Fruit fly (Drosophila melanogaster): Measurements from ENCODE around the gene Dph4.
A peak's percentile ranks its signal among the peaks of the same experiment; 100 is the strongest.

The Dph4 gene

DNA sequence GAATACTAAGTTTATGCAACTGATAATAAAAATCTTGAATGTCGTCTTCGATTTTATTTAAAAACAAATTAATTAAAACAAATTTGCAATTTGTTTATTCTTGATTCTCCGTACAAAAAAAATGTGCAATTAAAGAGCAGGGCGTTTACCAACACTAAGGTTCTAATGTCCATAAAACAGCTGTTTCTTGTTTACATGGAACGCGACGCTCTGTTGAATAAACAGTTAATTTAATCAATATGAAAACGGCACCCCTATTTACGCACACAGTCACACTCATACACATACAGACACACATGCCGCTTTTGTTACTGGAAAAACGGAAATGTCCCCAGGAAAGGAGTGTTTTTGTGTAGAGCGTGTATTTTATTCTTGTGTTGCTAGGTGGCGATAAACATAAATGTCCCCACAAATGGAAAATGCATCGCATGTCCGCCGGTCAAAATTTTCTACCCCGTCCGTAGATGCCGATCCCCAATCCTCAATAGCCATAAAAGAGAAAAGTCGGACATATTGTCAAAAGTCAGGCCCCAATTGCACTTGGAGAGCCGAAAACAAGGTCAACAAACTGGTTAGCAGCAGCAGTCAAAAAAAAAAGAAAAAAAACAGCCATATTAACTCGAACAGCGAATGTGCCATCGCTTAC, 817 bp downstream of the Dph4 start (continued):
- TF ChIP-seq Mio (GFP tag; optimal IDR thresholded peaks at IDR 0.05) (peak; percentile 12), Abd-B (GFP tag; optimal IDR thresholded peaks at IDR 0.05) (no peak), N (GFP tag; optimal IDR thresholded peaks at IDR 0.05) (no peak), lola (GFP tag; optimal IDR thresholded peaks at IDR 0.05) (no peak), dmrt93B (GFP tag; optimal IDR thresholded peaks at IDR 0.05) (peak; percentile 36), fru (GFP tag; optimal IDR thresholded peaks at IDR 0.05) (peak; percentile 72), foxo (GFP tag; optimal IDR thresholded peaks at IDR 0.05) (peak; percentile 21 to 68), jim (GFP tag; optimal IDR thresholded peaks at IDR 0.05) (peak; percentile 75)

DNA sequence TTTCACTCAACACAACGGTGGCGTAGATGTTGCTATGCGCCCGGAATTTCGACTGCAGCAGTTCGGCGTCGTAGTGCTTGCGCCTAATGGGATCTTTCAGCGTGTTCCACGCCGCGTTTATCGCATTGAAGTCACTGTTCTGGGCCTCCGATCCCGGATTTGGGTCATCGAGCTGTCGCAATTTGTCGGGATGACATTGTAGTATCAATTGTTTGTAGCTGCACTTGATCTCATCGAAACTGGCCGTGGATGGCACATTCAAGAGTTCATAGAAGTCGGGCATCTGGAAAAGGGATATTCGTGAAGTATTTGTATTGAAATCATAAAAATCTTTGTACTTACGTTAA, 1.5 kb downstream of the Dph4 start:
- TF ChIP-seq usp (GFP tag; optimal IDR thresholded peaks at IDR 0.05): no peak
- TF ChIP-seq foxo (GFP tag; optimal IDR thresholded peaks at IDR 0.05): no peak
- TF ChIP-seq CG32264 (GFP tag; optimal IDR thresholded peaks at IDR 0.05): no peak
- TF ChIP-seq h (GFP tag; optimal IDR thresholded peaks at IDR 0.05): no peak
- no peak for TF ChIP-seq Hr78 (GFP tag; optimal IDR thresholded peaks at IDR 0.05)
- no peak for TF ChIP-seq Jra (GFP tag; optimal IDR thresholded peaks at IDR 0.05)
- no peak for TF ChIP-seq psq (GFP tag; optimal IDR thresholded peaks at IDR 0.05)
- no peak for TF ChIP-seq ey (GFP tag; optimal IDR thresholded peaks at IDR 0.05)
- TF ChIP-seq N (GFP tag; optimal IDR thresholded peaks at IDR 0.05): no peak
- TF ChIP-seq Sp1 (GFP tag; optimal IDR thresholded peaks at IDR 0.05): no peak
- TF ChIP-seq sv (GFP tag; optimal IDR thresholded peaks at IDR 0.05): no peak
- no peak for TF ChIP-seq Hnf4 (GFP tag; optimal IDR thresholded peaks at IDR 0.05)
- TF ChIP-seq Rel (GFP tag; optimal IDR thresholded peaks at IDR 0.05): no peak
- TF ChIP-seq Rel (tag; optimal IDR thresholded peaks at IDR 0.05): no peak
- TF ChIP-seq OdsH (GFP tag; optimal IDR thresholded peaks at IDR 0.05): no peak
- TF ChIP-seq Hr83 (GFP tag; optimal IDR thresholded peaks at IDR 0.05; ENCODE audit: poor library complexity, severe bottlenecking): no peak
- no peak for TF ChIP-seq pan (optimal IDR thresholded peaks at IDR 0.05)
- TF ChIP-seq fru (GFP tag; optimal IDR thresholded peaks at IDR 0.05): no peak

DNA sequence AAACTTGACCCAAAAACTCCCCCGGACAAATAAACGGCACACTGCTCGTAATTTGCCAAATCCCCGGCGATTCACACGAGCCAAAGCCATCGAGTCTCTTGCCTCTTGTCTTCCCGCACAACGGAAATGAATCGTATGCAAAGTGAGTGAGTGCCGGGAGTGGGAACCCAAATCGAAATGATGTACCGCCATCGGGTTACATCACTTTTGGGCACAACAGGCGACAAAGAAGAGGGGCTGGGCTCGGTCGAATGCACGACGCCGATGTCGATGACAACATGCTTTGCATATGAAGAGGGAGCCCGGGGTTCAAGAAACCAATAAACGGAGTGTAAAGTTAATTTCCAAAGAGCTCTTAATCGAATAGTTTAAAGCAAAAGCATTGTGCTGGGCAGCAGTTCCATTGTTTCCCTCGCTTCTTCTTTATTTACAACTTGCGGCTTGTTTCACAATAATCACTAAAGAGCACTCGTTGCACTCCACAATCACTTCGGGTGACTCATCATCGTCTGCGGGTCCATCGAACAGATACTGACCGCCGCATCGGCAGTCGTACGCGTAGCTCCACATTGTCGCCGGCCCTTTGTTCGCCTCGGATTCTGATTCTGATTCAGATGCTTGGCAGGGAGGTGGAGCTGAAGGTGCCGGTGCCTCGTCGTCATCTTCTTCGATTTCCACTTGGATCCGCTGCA, 2.1 kb downstream of the Dph4 start:
- TF ChIP-seq Rel (GFP tag; optimal IDR thresholded peaks at IDR 0.05) (no peak), Rel (tag; optimal IDR thresholded peaks at IDR 0.05) (peak; percentile 15), rgr (GFP tag; optimal IDR thresholded peaks at IDR 0.05) (no peak)

DNA sequence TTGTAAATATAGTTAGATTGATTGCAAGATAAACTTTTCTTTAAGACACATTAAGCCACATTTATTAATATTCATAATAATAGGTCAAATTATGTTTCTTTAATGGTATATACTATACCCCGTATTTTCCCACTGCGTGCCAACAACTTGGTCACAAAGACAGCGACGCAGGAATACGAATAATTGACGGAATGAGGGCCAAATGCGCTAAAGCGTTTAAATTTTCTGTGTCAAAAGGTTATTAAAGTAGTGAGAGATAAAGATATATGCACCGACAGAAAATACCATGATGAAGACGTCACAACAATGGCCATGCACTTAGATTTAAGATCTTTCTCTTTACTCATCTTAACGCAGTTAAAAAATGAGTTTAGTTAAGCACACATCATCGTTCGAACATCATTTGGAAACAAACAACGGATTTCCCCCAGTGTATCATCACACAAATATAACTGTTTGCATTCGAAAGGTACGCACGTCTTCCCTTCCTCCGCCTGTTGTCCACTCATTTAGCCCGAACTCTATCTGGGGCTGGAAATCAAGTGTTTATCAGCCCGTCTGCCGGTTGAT, 3.5 kb downstream of the Dph4 start:
- TF ChIP-seq Dif (GFP tag; optimal IDR thresholded peaks at IDR 0.05; ENCODE audit: partially characterized antibody) (no peak), brk (GFP tag; optimal IDR thresholded peaks at IDR 0.05) (no peak), Vsx2 (GFP tag; optimal IDR thresholded peaks at IDR 0.05; ENCODE audit: partially characterized antibody) (no peak), foxo (GFP tag; optimal IDR thresholded peaks at IDR 0.05) (peak in 1 of 2 experiments; percentile 68), GATAd (GFP tag; optimal IDR thresholded peaks at IDR 0.05) (no peak), Jra (GFP tag; optimal IDR thresholded peaks at IDR 0.05) (no peak), Mio (GFP tag; optimal IDR thresholded peaks at IDR 0.05) (peak; percentile 3), pan (optimal IDR thresholded peaks at IDR 0.05) (no peak), dmrt93B (GFP tag; optimal IDR thresholded peaks at IDR 0.05) (peak; percentile 41), Sp1 (GFP tag; optimal IDR thresholded peaks at IDR 0.05) (peak; percentile 50), woc (GFP tag; optimal IDR thresholded peaks at IDR 0.05) (peak; percentile 32), lola (GFP tag; optimal IDR thresholded peaks at IDR 0.05) (no peak), br (GFP tag; optimal IDR thresholded peaks at IDR 0.05) (peak; percentile 8), Hnf4 (GFP tag; optimal IDR thresholded peaks at IDR 0.05) (peak; percentile 22), jim (GFP tag; optimal IDR thresholded peaks at IDR 0.05) (no peak), sv (GFP tag; optimal IDR thresholded peaks at IDR 0.05) (peak; percentile 60), Hr83 (GFP tag; optimal IDR thresholded peaks at IDR 0.05; ENCODE audit: poor library complexity, severe bottlenecking) (peak; percentile 60), Rel (GFP tag; optimal IDR thresholded peaks at IDR 0.05) (no peak), Rel (tag; optimal IDR thresholded peaks at IDR 0.05) (no peak), rgr (GFP tag; optimal IDR thresholded peaks at IDR 0.05) (peak; percentile 72), Dfd (GFP tag; optimal IDR thresholded peaks at IDR 0.05) (no peak), ey (GFP tag; optimal IDR thresholded peaks at IDR 0.05) (peak; percentile 67), Myc (optimal IDR thresholded peaks at IDR 0.05) (no peak), Hr78 (GFP tag; optimal IDR thresholded peaks at IDR 0.05) (no peak), N (GFP tag; optimal IDR thresholded peaks at IDR 0.05) (no peak), CG9705 (GFP tag; optimal IDR thresholded peaks at IDR 0.05) (no peak), HLH106 (tag; optimal IDR thresholded peaks at IDR 0.05) (peak; percentile 38), dsf (GFP tag; optimal IDR thresholded peaks at IDR 0.05; ENCODE audit: borderline replicate concordance) (no peak), h (GFP tag; optimal IDR thresholded peaks at IDR 0.05) (peak; percentile 71), Abd-B (GFP tag; optimal IDR thresholded peaks at IDR 0.05) (no peak), psq (GFP tag; optimal IDR thresholded peaks at IDR 0.05) (peak; percentile 58), dl (GFP tag; optimal IDR thresholded peaks at IDR 0.05; ENCODE audit: insufficient read depth in 1 of 2, partially characterized antibody in 2 of 2) (no peak), OdsH (GFP tag; optimal IDR thresholded peaks at IDR 0.05) (peak; percentile 59), CG32264 (GFP tag; optimal IDR thresholded peaks at IDR 0.05) (no peak), fru (GFP tag; optimal IDR thresholded peaks at IDR 0.05) (peak; percentile 67)
